Worm (Caenorhabditis elegans) whole organism, early embryonic: Measurements from ENCODE around the gene F54D12.10.

ENCODE experiments used
- B0310.2 ChIP-seq: sonication (generic microtip); optimal IDR thresholded peaks from 2 replicates; lab custom pipeline; 2016; ENCODE audit warnings: mild to moderate bottlenecking, missing genetic modification characterization, missing compliant biosample characterization
- aly-1 ChIP-seq: sonication (generic microtip); optimal IDR thresholded peaks from 2 replicates; lab custom pipeline; 2016; ENCODE audit warnings: missing genetic modification characterization, missing compliant biosample characterization
- ama-1 ChIP-seq: fragments of 150-350 bp; optimal IDR thresholded peaks from 2 replicates; lab custom pipeline; 2014
- ceh-13 ChIP-seq: fragments of 200-800 bp; sonication (Bioruptor generic); optimal IDR thresholded peaks from 2 replicates; lab custom pipeline; 2018; ENCODE audit warnings: mild to moderate bottlenecking, missing genetic modification characterization, missing compliant biosample characterization
- ets-7 ChIP-seq: sonication (generic microtip); optimal IDR thresholded peaks from 2 replicates; lab custom pipeline; 2016; ENCODE audit warnings: missing genotype, missing genetic modification characterization, missing compliant biosample characterization
- flt-1 ChIP-seq: fragments of 200-800 bp; sonication (Bioruptor generic); IDR thresholded peaks from 2 replicates; pipeline ENCODE4 v1.3.6; 2022; ENCODE audit warnings: missing genetic modification characterization, missing compliant biosample characterization
- hmbx-1 ChIP-seq: sonication (generic microtip); optimal IDR thresholded peaks from 2 replicates; lab custom pipeline; 2016; ENCODE audit warnings: mild to moderate bottlenecking, missing genetic modification characterization, missing compliant biosample characterization
- tbx-11 ChIP-seq: fragments of 200-800 bp; sonication (Bioruptor generic); IDR thresholded peaks from 2 replicates; pipeline ENCODE4 v1.3.6; 2022; ENCODE audit warnings: missing genetic modification characterization, missing compliant biosample characterization
- tbx-37 ChIP-seq: fragments of 200-800 bp; sonication (Bioruptor generic); conservative IDR thresholded peaks from 2 replicates; pipeline ENCODE4 v1.3.6; 2022; ENCODE audit warnings: missing genetic modification reagents, missing genetic modification characterization, missing compliant biosample characterization

DNA sequence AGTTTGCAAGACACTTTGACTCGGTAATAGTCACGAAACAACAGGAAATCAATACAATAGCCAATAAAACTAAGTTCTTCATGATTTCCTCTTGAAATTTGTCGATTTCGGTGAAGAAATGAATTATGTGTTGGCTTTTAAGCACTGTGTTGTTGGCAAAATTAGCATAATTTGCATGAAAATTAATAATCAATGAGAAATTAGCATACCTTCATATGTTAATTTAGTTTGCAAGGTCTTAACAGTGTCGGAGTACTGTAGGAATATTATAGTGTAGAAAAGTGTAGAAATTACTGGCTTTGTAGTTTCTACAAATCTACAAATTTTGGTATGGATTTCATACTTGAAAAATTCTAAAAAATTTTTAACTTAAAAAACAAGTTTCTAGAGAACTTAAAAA lies 3.5 kb upstream of the F54D12.10 start, which contains the start of gene F54D12.9:
- TF ChIP-seq tbx-37 (GFP tag; lab: Robert Waterston, UW) (no peak), ets-7 (tag; lab: Kevin White, UChicago) (no peak), tbx-11 (GFP tag; lab: Robert Waterston, UW) (no peak), ama-1 (lab: Kevin White, UChicago) (no peak), hmbx-1 (tag; lab: Kevin White, UChicago) (no peak), flt-1 (GFP tag; lab: Robert Waterston, UW) (no peak), aly-1 (tag; lab: Kevin White, UChicago) (no peak), ceh-13 (GFP tag; lab: Kevin White, UChicago) (no peak), B0310.2 (tag; lab: Kevin White, UChicago) (no peak)
